Fruit fly (Drosophila melanogaster): ENCODE measurements around the gene CG3397.

CG3397 gene

dm6 chr3R:11984441-11984840 is at the start of gene CG3397:
CG3397 (minus strand) TSS chr3R:11984541.
- TF ChIP-seq h (optimal IDR thresholded peaks at IDR 0.05) (no peak), Sin3A (optimal IDR thresholded peaks at IDR 0.05) (no peak)

- TF ChIP-seq Myc (optimal IDR thresholded peaks at IDR 0.05) = no peak
- no peak for TF ChIP-seq h (optimal IDR thresholded peaks at IDR 0.05)
- TF ChIP-seq Sin3A (optimal IDR thresholded peaks at IDR 0.05) = no peak
- no peak for TF ChIP-seq insv (optimal IDR thresholded peaks at IDR 0.05)
- TF ChIP-seq psq (optimal IDR thresholded peaks at IDR 0.05) = no peak
- TF ChIP-seq ttk (optimal IDR thresholded peaks at IDR 0.05) = no peak
Measured at dm6 chr3R:12032842-12033241, 48.5 kb upstream of the CG3397 start, which contains the start of gene ssp5. ssp5 (plus strand) TSS chr3R:12033142.

dm6 chr3R:12031657-12032056 is 47.3 kb upstream of the CG3397 start, which contains the start of the genes CG31358, CG42504 and CG42505:
CG31358 (minus strand) TSS chr3R:12031757.
CG42504 (minus strand) TSS chr3R:12031757.
CG42505 (minus strand) TSS chr3R:12031757.
- TF ChIP-seq insv (optimal IDR thresholded peaks at IDR 0.05) (no peak), Myc (optimal IDR thresholded peaks at IDR 0.05) (no peak), Sin3A (optimal IDR thresholded peaks at IDR 0.05) (no peak), h (optimal IDR thresholded peaks at IDR 0.05) (no peak)

- TF ChIP-seq h (optimal IDR thresholded peaks at IDR 0.05) = no peak
Measured at dm6 chr3R:12020987-12021386, 36.6 kb upstream of the CG3397 start.

dm6 chr3R:12016828-12017280 is 32.5 kb upstream of the CG3397 start, which contains the start of the genes DCAF12 and Spt3:
DCAF12 (minus strand) TSS chr3R:12017031.
Spt3 (plus strand) TSS chr3R:12017156.
- no peak for TF ChIP-seq Myc (optimal IDR thresholded peaks at IDR 0.05)
- TF ChIP-seq h (optimal IDR thresholded peaks at IDR 0.05) = no peak
- TF ChIP-seq insv (optimal IDR thresholded peaks at IDR 0.05) = no peak

- TF ChIP-seq Myc (optimal IDR thresholded peaks at IDR 0.05) (no peak), Sin3A (optimal IDR thresholded peaks at IDR 0.05) (no peak), psq (optimal IDR thresholded peaks at IDR 0.05) (no peak), ttk (optimal IDR thresholded peaks at IDR 0.05) (no peak), h (optimal IDR thresholded peaks at IDR 0.05) (no peak), insv (optimal IDR thresholded peaks at IDR 0.05) (no peak)
Measured at dm6 chr3R:12010202-12010824, 26.0 kb upstream of the CG3397 start, which contains the start of the genes KLHL18 and GCC185. KLHL18 (minus strand) TSS chr3R:12010434. GCC185 (plus strand) TSS chr3R:12010772.

dm6 chr3R:12006417-12006816 is 22.1 kb upstream of the CG3397 start:
- TF ChIP-seq insv (optimal IDR thresholded peaks at IDR 0.05) = no peak

- TF ChIP-seq psq (optimal IDR thresholded peaks at IDR 0.05) (no peak), ttk (optimal IDR thresholded peaks at IDR 0.05) (no peak), h (optimal IDR thresholded peaks at IDR 0.05) (no peak), Sin3A (optimal IDR thresholded peaks at IDR 0.05) (no peak), Myc (optimal IDR thresholded peaks at IDR 0.05) (no peak), insv (optimal IDR thresholded peaks at IDR 0.05) (no peak)
Measured at dm6 chr3R:12005417-12005816, 21.1 kb upstream of the CG3397 start, which contains the start of gene Tk. Tk (minus strand) TSS chr3R:12005473.

- TF ChIP-seq ttk (optimal IDR thresholded peaks at IDR 0.05) (no peak), Myc (optimal IDR thresholded peaks at IDR 0.05) (no peak), h (optimal IDR thresholded peaks at IDR 0.05) (no peak), psq (optimal IDR thresholded peaks at IDR 0.05) (no peak), Sin3A (optimal IDR thresholded peaks at IDR 0.05) (no peak), insv (optimal IDR thresholded peaks at IDR 0.05) (no peak)
Measured at dm6 chr3R:11999074-11999473, 14.7 kb upstream of the CG3397 start, which contains the start of gene Ect3. Ect3 (plus strand) TSS chr3R:11999278.

dm6 chr3R:11998130-11998529 is 13.8 kb upstream of the CG3397 start:
- TF ChIP-seq h (optimal IDR thresholded peaks at IDR 0.05) = no peak
- no peak for TF ChIP-seq insv (optimal IDR thresholded peaks at IDR 0.05)
- TF ChIP-seq Sin3A (optimal IDR thresholded peaks at IDR 0.05) = no peak
- TF ChIP-seq psq (optimal IDR thresholded peaks at IDR 0.05) = no peak
- TF ChIP-seq ttk (optimal IDR thresholded peaks at IDR 0.05) = no peak
- TF ChIP-seq Myc (optimal IDR thresholded peaks at IDR 0.05) = no peak

dm6 chr3R:11992934-11993670 is 8.8 kb upstream of the CG3397 start, which contains the start of gene mfas:
mfas (minus strand) TSS chr3R:11993315.
- TF ChIP-seq Sin3A (optimal IDR thresholded peaks at IDR 0.05) (no peak), insv (optimal IDR thresholded peaks at IDR 0.05) (no peak), psq (optimal IDR thresholded peaks at IDR 0.05) (no peak), ttk (optimal IDR thresholded peaks at IDR 0.05) (no peak), Myc (optimal IDR thresholded peaks at IDR 0.05) (no peak), h (optimal IDR thresholded peaks at IDR 0.05) (no peak)

dm6 chr3R:11991538-11992164 is 7.3 kb upstream of the CG3397 start:
- TF ChIP-seq psq (optimal IDR thresholded peaks at IDR 0.05) = no peak
- TF ChIP-seq Myc (optimal IDR thresholded peaks at IDR 0.05) = no peak
- TF ChIP-seq ttk (optimal IDR thresholded peaks at IDR 0.05) = no peak

Measured in Kc167 (cell line).